Fruit fly (Drosophila melanogaster): Measurements from ENCODE around the gene ZIPIC.

ZIPIC gene

DNA sequence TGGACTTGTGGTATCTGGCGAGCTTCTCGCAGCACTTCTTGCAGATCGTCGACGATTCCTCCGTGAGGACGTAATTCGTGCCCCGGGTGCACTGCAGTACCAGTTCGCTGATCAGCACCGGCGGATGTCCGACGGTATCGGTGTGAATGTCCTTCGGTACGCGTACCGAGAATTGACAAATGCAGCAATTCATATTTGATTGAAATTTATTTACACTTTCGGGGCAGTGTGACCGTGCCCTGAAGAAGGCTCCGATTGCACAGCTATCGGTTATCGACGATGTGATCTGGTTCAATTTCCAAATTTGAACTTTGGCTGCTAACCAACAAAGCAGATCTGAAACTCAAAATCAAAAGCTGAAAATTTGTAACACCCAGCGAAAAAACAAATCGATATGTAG is at the start of gene ZIPIC:
TSS of gene ZIPIC (minus strand) at position 262 of the 400 bp plus-strand sequence.
- TF ChIP-seq CG17801 (GFP tag; optimal IDR thresholded peaks at IDR 0.05; ENCODE audit: partially characterized antibody) = no peak

DNA sequence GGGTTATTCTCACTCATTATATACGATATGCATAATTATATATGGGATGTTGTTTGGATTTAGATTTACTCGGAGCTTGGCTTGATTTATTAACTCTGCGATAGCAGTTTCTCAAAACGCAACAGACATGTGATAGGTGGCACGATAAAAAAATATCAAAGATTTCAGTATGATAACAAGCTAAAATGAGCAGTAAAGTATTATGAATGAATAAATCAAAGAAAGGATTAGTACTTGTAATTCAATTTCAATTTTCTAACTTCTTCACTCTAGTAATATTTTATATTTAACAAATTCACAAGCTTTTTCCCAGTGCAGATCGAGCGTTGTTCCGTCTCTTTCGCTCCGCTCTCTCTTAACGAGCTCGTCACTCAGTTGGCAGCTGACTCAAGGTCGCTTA is 47.5 kb upstream of the ZIPIC start:
- no peak for TF ChIP-seq CG17801 (GFP tag; optimal IDR thresholded peaks at IDR 0.05; ENCODE audit: partially characterized antibody)

DNA sequence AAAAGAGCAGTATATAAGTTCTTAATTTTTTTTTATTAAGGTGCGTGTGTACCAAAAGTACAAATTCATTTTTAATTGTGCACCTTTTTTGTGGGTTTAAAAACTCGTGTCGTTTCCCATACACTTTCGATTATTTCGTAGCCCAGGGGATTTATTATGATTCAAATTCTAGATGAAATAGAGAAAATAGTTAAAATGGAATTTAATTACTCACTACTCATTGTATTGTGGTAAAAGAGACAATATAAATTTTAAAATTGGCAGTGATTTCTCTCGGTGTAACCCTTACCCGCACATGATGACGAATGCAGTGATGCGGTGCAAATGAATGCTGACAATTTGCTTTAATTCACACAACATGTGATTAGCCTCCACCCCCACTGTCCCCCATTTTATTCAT is 46.5 kb upstream of the ZIPIC start:
- TF ChIP-seq CG17801 (GFP tag; optimal IDR thresholded peaks at IDR 0.05; ENCODE audit: partially characterized antibody) = no peak

DNA sequence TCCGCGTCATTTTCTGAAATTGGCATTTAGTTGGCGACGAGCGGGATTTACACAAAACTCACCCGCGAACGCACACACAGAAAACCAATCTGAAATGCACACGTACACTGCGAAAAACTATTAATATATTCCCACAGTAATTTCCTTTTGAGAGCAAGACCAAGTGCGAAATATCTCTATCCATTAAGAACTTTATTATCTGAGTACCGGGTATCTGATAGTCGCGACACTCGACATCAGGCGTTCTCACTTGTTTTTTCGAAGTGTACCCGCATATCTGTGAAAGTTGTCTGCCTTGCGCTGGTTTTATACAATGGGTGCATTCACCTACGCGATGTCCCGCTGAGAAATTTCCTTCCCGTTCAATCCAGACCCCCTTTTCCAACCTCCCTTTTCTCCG is 39.4 kb upstream of the ZIPIC start:
- no peak for TF ChIP-seq CG17801 (GFP tag; optimal IDR thresholded peaks at IDR 0.05; ENCODE audit: partially characterized antibody)

DNA sequence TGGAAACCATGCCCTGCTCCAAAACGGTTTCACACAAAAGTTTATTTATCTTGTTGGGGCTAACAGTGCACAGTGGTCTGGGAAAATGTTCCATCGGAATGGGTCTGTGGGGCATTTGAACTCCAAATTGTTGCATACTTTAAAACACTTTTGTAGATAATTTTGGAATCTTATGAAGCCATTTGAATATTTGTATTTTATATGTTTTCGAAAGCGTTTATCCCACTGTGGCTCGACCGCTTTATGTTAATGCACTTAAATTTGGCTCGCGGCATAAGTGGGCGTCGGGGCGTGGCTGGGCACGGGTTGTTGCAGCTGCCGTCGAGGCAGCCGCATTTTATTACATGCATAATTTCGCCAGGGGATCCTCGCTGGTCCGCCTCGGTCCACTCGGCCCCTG is 35.2 kb upstream of the ZIPIC start:
- TF ChIP-seq CG17801 (GFP tag; optimal IDR thresholded peaks at IDR 0.05; ENCODE audit: partially characterized antibody) = no peak

DNA sequence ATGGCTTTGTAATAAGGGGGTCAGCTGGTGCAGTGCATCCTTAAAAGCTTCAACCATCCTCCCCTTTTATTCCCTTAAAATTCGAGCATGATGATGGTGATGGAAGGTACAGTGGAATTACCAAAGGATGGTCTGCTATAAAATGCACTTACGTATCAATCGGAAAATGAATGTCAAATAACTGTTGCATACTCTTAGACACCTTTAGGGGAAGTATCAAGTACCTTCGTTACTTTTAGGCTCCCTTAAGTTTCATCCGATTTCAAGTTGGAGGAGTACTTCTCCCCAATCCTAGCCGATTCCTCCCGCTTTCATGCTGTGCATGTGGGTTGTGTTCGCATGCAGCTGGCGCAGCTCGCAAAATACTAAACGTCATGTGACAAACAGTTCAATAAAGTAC is 33.5 kb upstream of the ZIPIC start:
- no peak for TF ChIP-seq CG17801 (GFP tag; optimal IDR thresholded peaks at IDR 0.05; ENCODE audit: partially characterized antibody)

DNA sequence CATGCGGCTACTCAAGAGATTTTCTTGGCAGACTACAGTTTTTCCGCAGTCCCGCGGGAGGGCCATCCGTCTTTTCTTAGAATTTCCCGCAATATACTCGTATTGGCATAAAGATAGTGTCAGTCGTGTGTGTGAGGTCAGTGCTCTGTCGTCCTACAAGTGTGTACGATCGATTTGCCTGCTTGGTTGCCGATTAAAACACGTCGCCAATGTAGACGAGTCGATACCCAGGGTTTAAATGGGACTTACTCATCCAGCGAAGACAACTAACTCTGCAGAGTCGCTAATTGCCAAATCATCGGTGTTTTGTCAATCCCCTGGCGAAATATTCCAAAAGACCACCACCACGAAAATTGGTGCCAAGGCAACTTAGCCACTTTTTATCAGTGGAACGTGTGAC is 29.3 kb upstream of the ZIPIC start:
- no peak for TF ChIP-seq CG17801 (GFP tag; optimal IDR thresholded peaks at IDR 0.05; ENCODE audit: partially characterized antibody)

DNA sequence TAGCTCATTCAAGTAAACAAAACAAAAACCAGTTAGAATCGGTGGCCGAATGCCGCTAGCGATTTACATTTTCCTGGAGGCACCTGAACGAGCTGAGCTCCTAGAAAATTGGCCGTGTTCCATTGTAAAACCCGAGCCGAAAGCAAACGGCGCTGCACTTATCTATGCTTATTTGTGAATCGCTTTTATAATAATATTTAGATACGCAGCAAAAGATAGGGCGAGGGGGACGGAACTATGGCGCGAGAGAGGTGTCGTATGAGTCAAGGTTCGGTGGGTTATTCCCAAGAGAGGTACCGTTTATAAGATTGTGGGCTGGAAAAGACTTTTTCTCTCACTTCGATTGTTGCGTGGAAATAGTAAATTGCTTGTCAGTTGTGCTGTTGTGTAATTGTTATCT is 27.0 kb upstream of the ZIPIC start:
- TF ChIP-seq CG17801 (GFP tag; optimal IDR thresholded peaks at IDR 0.05; ENCODE audit: partially characterized antibody) = no peak

DNA sequence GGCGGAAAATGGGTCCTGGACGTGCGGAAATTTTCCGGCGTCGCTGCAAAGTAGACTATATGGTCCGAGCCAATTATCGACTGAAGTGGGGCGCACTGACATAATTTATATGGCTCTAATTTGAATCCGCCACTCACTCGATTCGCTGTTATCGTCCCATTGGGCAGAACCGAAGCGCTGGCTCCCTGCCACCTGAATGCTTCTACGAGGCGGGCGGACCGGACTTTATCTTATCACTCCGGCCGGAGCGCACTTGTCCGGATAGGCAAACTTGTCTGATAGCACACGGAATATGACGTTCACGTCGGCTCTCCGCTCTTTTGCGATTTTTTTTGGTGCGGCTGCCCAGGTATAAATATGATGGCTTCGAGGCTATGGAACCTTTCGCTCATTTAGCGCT is 25.9 kb upstream of the ZIPIC start:
- TF ChIP-seq CG17801 (GFP tag; optimal IDR thresholded peaks at IDR 0.05; ENCODE audit: partially characterized antibody) = no peak

DNA sequence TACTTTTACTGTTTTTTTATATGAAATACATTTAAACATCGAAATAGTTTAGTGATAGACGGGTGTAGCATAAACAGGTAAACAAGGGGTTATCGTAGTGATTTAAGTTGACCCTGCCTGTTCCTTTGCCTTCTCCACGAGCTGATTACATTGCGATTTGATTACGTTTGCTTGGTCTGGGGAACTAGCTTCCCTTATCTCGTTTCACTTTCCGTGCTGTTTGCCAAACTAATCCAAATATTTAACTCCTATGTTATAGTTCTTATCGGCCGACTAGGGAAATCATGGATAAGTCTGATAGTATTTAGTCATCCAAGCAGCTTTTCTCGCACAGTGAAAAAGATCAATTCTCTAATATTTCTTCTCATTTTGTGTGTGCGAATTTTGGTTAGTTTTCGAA is 25.3 kb upstream of the ZIPIC start:
- no peak for TF ChIP-seq CG17801 (GFP tag; optimal IDR thresholded peaks at IDR 0.05; ENCODE audit: partially characterized antibody)

DNA sequence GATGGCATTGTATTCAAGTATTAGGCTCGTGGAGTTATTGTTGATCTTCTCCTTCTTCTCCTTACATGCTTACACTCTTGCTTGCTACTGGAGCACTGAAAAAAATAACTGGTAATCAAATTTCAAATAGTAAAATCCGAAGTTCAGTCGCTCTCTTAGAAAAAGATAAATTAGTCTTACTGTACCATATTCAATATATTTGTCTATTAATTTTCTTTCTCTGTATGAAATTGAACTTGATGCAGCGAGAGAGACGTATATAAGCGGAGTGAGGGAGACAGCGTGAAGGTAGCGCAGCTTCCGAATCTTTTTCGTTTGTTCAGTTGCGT is 24.4 kb upstream of the ZIPIC start:
- TF ChIP-seq CG17801 (GFP tag; optimal IDR thresholded peaks at IDR 0.05; ENCODE audit: partially characterized antibody) = peak; percentile 13

DNA sequence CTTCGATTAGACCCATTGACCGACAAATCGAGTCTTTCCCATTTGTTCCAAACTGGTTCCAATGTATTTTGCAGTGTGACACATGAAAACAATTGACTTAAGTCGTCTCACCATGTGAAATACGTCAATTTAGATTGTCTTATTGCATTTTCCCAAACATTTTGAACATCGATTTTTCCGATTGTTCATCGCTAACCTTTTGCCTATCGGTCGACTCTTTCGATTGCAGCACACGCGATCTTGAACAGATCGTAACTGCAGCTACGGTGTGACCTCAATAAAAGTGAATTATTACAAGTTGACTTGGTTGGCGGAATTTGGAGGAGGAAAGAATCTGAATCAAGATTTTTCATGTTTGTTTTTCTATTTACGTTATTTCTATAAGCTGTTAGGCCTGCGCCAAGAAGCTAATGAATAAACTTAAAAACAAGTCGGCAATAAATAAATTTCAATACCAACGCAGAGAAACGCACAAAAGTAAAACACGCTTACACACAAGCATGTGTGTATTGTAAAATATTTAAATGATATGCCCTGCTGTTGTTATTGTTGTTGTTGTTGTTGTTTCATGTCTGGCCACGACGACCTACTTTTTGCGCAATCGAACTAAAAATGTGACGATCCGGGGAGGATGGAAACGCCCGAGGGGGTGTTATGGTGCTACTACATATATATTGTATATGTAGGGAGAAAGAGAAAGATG is 23.9 kb upstream of the ZIPIC start:
- no peak for TF ChIP-seq CG17801 (GFP tag; optimal IDR thresholded peaks at IDR 0.05; ENCODE audit: partially characterized antibody)

DNA sequence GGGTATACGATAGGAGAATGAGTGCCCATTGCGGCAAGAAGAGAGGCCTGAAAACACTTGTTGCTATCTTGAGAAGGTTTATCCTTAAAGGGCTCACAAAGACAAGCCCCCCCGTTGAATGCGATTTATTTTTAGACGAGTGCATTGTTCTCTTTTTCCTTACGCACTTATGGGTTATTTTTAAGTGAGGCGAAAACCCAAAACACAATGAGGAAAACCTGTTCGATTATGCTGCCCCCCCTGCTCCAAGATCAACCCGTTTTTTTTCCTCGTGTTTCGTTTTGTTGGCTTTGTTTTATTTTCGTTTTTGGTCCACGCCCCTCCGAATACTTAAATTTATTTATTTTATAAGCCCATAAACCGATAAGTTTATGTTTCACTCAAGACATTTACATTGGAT is 23.3 kb upstream of the ZIPIC start:
- no peak for TF ChIP-seq CG17801 (GFP tag; optimal IDR thresholded peaks at IDR 0.05; ENCODE audit: partially characterized antibody)

DNA sequence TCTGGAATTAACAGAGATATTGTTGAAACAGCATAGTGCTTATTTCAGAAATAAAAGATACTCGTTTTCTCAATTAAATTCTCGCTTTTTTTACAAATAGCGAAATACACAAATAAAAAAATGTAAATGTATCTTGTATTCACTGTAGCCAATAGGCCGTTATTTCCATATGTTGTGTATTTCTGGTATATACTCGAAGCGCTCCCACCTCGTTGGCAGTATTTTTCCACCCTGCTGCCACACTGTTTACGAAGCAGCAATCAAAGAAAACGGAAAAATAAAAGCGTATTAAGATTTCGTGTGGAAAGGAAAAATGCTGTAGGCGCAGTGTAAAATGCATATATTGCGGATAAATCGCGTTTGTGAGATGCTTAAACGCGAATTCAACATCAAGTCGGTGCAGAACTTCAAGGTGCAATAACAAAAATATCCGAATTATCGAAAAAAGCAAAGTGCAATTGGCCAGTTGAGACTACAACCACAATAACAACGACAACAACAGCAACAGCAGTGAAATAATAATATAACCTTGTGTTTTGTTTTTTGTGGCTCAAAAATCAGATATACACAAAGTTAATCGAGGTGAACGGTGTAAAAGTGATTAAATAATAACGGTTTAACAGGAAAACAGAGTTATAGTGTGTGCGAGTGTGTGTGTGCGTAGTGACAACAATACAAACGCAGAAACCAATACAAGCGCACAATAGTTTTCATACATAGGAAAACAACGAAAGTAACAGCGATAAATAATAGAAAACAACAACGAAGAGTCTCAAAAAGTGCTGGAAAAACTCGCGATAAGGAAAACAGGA is 21.6 kb upstream of the ZIPIC start, which contains the start of gene sima:
TSS of gene sima (plus strand) at position 255 of the 812 bp plus-strand sequence.
- TF ChIP-seq CG17801 (GFP tag; optimal IDR thresholded peaks at IDR 0.05; ENCODE audit: partially characterized antibody) = peak; percentile 12

DNA sequence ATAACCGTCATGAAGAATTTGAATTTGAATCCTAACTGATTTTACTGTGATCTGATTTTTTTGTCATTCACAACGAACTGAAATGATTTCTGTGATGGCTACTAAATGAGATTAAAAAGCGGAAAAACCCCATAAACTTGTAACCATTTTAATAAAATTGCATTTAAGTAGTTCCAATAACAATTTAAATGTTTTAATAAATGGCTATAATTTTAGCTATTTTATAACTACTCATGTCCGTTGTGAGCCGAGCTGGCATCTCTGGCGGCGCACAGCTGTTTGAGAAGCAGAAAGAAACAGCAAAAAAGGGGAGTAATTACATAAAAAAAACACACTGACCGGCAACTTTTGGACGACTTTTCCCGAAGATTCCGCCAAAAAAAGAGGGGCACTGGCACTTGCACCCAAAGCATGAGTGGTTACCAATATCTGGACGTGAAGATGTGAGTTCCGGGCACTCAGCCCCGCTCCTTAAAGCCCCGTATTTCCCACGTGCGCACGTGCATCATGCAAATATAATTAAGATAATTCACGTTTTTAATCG is 20.0 kb upstream of the ZIPIC start, which contains the start of the genes CG7950 and Rpp14a:
TSS of gene CG7950 (plus strand) at position 268 of the 544 bp plus-strand sequence.
TSS of gene Rpp14a (plus strand) at position 268 of the 544 bp plus-strand sequence.
- peak; percentile 90 for TF ChIP-seq CG17801 (GFP tag; optimal IDR thresholded peaks at IDR 0.05; ENCODE audit: partially characterized antibody)

All from ovary, adult (tissue).